Fruit fly (Drosophila melanogaster) whole organism, embryonic: ENCODE data around the gene dlt.

Experiments
- CG10543 ChIP-seq: fragments of 200-800 bp; sonication (Bioruptor generic); optimal IDR thresholded peaks from 3 replicates; lab custom pipeline; 2017; ENCODE audit warnings: missing biosample characterization, mild to moderate bottlenecking, missing genetic modification characterization, moderate library complexity
- CG12104 ChIP-seq: fragments of 200-800 bp; sonication (Bioruptor generic); optimal IDR thresholded peaks from 3 replicates; lab custom pipeline; 2016; ENCODE audit warnings: missing biosample characterization, missing genetic modification characterization
- CG1233 ChIP-seq: fragments of 200-800 bp; sonication (Bioruptor generic); optimal IDR thresholded peaks from 4 replicates; lab custom pipeline; 2018; ENCODE audit warnings: missing biosample characterization, mild to moderate bottlenecking, missing genetic modification characterization
- CG12744 ChIP-seq: fragments of 200-800 bp; sonication (Bioruptor generic); optimal IDR thresholded peaks from 2 replicates; lab custom pipeline; 2016; ENCODE audit warnings: missing biosample characterization, missing genetic modification characterization
- CG14710 ChIP-seq: fragments of 200-800 bp; sonication (Bioruptor generic); optimal IDR thresholded peaks from 3 replicates; lab custom pipeline; 2019; ENCODE audit warnings: missing biosample characterization, mild to moderate bottlenecking, missing genetic modification characterization, moderate library complexity
- CG1603 ChIP-seq: fragments of 200-800 bp; sonication (Bioruptor generic); optimal IDR thresholded peaks from 2 replicates; lab custom pipeline; 2019; ENCODE audit warnings: missing biosample characterization, mild to moderate bottlenecking, missing genetic modification characterization, moderate library complexity
- CG1647 ChIP-seq: fragments of 200-800 bp; sonication (Bioruptor generic); optimal IDR thresholded peaks from 3 replicates; lab custom pipeline; 2016; ENCODE audit warnings: missing biosample characterization, missing genetic modification characterization
- CG17186 ChIP-seq: fragments of 200-800 bp; sonication (Bioruptor generic); optimal IDR thresholded peaks from 3 replicates; lab custom pipeline; 2017; ENCODE audit warnings: missing biosample characterization, missing genetic modification reagents, missing genetic modification characterization
- CG17829 ChIP-seq: fragments of 200-800 bp; optimal IDR thresholded peaks from 2 replicates; lab custom pipeline; 2019; ENCODE audit warnings: missing biosample characterization, mild to moderate bottlenecking, missing genetic modification characterization, moderate library complexity
- CG18764 ChIP-seq: fragments of 200-800 bp; sonication (Bioruptor generic); optimal IDR thresholded peaks from 3 replicates; lab custom pipeline; 2016; ENCODE audit warnings: missing biosample characterization, missing genetic modification characterization
- CG2120 ChIP-seq: fragments of 200-800 bp; sonication (Bioruptor generic); optimal IDR thresholded peaks from 3 replicates; lab custom pipeline; 2016; ENCODE audit warnings: missing biosample characterization, missing genetic modification characterization
- CG2875 ChIP-seq: fragments of 200-800 bp; sonication (Bioruptor generic); optimal IDR thresholded peaks from 2 replicates; lab custom pipeline; 2017; ENCODE audit warnings: missing biosample characterization, mild to moderate bottlenecking, missing genetic modification characterization, missing genetic modification reagents
- CG3407 ChIP-seq: fragments of 200-800 bp; sonication (Bioruptor generic); optimal IDR thresholded peaks from 2 replicates; lab custom pipeline; 2018; ENCODE audit warnings: missing biosample characterization, mild to moderate bottlenecking, missing genetic modification characterization
- CG34376 ChIP-seq: fragments of 200-800 bp; sonication (Bioruptor generic); optimal IDR thresholded peaks from 2 replicates; lab custom pipeline; 2018; ENCODE audit warnings: missing biosample characterization, mild to moderate bottlenecking, missing genetic modification characterization
- CG6765 ChIP-seq: fragments of 200-800 bp; sonication (Bioruptor generic); optimal IDR thresholded peaks from 3 replicates; lab custom pipeline; 2017; ENCODE audit warnings: missing biosample characterization, mild to moderate bottlenecking, missing genetic modification characterization
- CG7357 ChIP-seq: fragments of 200-800 bp; sonication (Bioruptor generic); IDR thresholded peaks from 3 replicates; pipeline ENCODE4 v1.3.6; 2022; ENCODE audit warnings: missing biosample characterization, missing genetic modification characterization
- CG7745 ChIP-seq: fragments of 200-800 bp; sonication (Bioruptor generic); optimal IDR thresholded peaks from 2 replicates; lab custom pipeline; 2018; ENCODE audit warnings: missing biosample characterization, mild to moderate bottlenecking, missing genetic modification characterization, moderate library complexity
- CG8290 ChIP-seq, 3 experiments: fragments of 200-800 bp; sonication (Bioruptor generic); optimal IDR thresholded peaks; 2 replicates each; lab custom pipeline; 2016 to 2019; ENCODE audit warnings: missing biosample characterization in 3 of 3, missing genetic modification characterization in 3 of 3, mild to moderate bottlenecking in 2 of 3, moderate library complexity in 1 of 3
- CG8944 ChIP-seq: fragments of 200-800 bp; sonication (Bioruptor generic); optimal IDR thresholded peaks from 3 replicates; lab custom pipeline; 2016; ENCODE audit warnings: missing biosample characterization, missing genetic modification characterization
- CkIIα-i1 ChIP-seq: fragments of 200-800 bp; sonication (Bioruptor generic); IDR thresholded peaks from 2 replicates; pipeline ENCODE4 v1.3.6; 2022; ENCODE audit warnings: missing biosample characterization, missing genetic modification characterization
- ERR ChIP-seq: fragments of 200-800 bp; sonication (Bioruptor generic); optimal IDR thresholded peaks from 2 replicates; lab custom pipeline; 2016; ENCODE audit warnings: missing biosample characterization, missing genetic modification characterization
- Eip74EF ChIP-seq, 2 experiments: fragments of 200-800 bp in 1 of 2; fragments of >200 bp in 1 of 2; sonication (Bioruptor generic) in 1 of 2; optimal IDR thresholded peaks; 2 replicates each; lab custom pipeline; 2017 to 2019; ENCODE audit warnings: missing biosample characterization in 2 of 2, missing genetic modification characterization in 2 of 2, mild to moderate bottlenecking in 1 of 2, moderate library complexity in 1 of 2
- Elba2 ChIP-seq: fragments of 200-800 bp; sonication (Bioruptor generic); optimal IDR thresholded peaks from 3 replicates; lab custom pipeline; 2016; ENCODE audit warnings: missing biosample characterization, missing genetic modification characterization
- HLH4C ChIP-seq: fragments of 200-800 bp; sonication (Bioruptor generic); IDR thresholded peaks from 3 replicates; pipeline ENCODE4 v1.3.6; 2022; ENCODE audit warnings: missing biosample characterization, missing genetic modification characterization; ENCODE audit not compliant: partially characterized antibody
- HLHmδ ChIP-seq: fragments of 200-800 bp; sonication (Bioruptor generic); optimal IDR thresholded peaks from 2 replicates; lab custom pipeline; 2018; ENCODE audit warnings: missing biosample characterization, mild to moderate bottlenecking, missing genetic modification characterization, moderate library complexity
- Hey ChIP-seq: fragments of 200-800 bp; sonication (Bioruptor generic); optimal IDR thresholded peaks from 3 replicates; lab custom pipeline; 2018; ENCODE audit warnings: missing biosample characterization, mild to moderate bottlenecking, missing genetic modification characterization
- Lhr ChIP-seq: fragments of 200-800 bp; sonication (Bioruptor generic); optimal IDR thresholded peaks from 3 replicates; lab custom pipeline; 2017; ENCODE audit warnings: mild to moderate bottlenecking, missing biosample characterization, missing genetic modification reagents, missing genetic modification characterization
- Lim3 ChIP-seq: fragments of 200-800 bp; sonication (Bioruptor generic); IDR thresholded peaks from 2 replicates; pipeline ENCODE4 v1.3.6; 2022; ENCODE audit warnings: missing biosample characterization, missing genetic modification characterization
- NC2β ChIP-seq: fragments of 200-800 bp; sonication (Bioruptor generic); optimal IDR thresholded peaks from 2 replicates; lab custom pipeline; 2016; ENCODE audit warnings: missing biosample characterization, missing genetic modification characterization
- NK7.1 ChIP-seq: fragments of 200-800 bp; sonication (Bioruptor generic); optimal IDR thresholded peaks from 3 replicates; lab custom pipeline; 2016; ENCODE audit warnings: missing biosample characterization, missing genetic modification characterization
- Rfx ChIP-seq: fragments of 200-800 bp; sonication (Bioruptor generic); IDR thresholded peaks from 2 replicates; pipeline ENCODE4 v1.3.6; 2022; ENCODE audit warnings: missing biosample characterization, missing genetic modification characterization
- Rx ChIP-seq: fragments of 200-800 bp; sonication (Bioruptor generic); IDR thresholded peaks from 2 replicates; pipeline ENCODE4 v1.3.6; 2022; ENCODE audit warnings: missing biosample characterization, missing genetic modification characterization
- al ChIP-seq: fragments of 200-800 bp; sonication (Bioruptor generic); IDR thresholded peaks from 2 replicates; pipeline ENCODE4 v1.3.6; 2022; ENCODE audit warnings: missing biosample characterization, missing genetic modification characterization
- ara ChIP-seq: fragments of 200-800 bp; sonication (Bioruptor generic); IDR thresholded peaks from 2 replicates; pipeline ENCODE4 v1.3.6; 2022; ENCODE audit warnings: missing biosample characterization, missing genetic modification characterization
- ash1 ChIP-seq: fragments of 200-800 bp; sonication (Bioruptor generic); optimal IDR thresholded peaks from 2 replicates; lab custom pipeline; 2018; ENCODE audit warnings: missing biosample characterization, mild to moderate bottlenecking, missing genetic modification characterization
- ato ChIP-seq: fragments of 200-800 bp; sonication (Bioruptor generic); IDR thresholded peaks from 2 replicates; pipeline ENCODE4 v1.3.6; 2022; ENCODE audit warnings: missing biosample characterization, missing genetic modification characterization; ENCODE audit not compliant: partially characterized antibody
- chinmo ChIP-seq: fragments of 200-800 bp; sonication (Bioruptor generic); IDR thresholded peaks from 4 replicates; pipeline ENCODE4 v1.3.6; 2022; ENCODE audit warnings: missing biosample characterization, missing genetic modification characterization; ENCODE audit not compliant: partially characterized antibody
- dmrt99B ChIP-seq: fragments of 200-800 bp; sonication (Bioruptor generic); optimal IDR thresholded peaks from 2 replicates; lab custom pipeline; 2018; ENCODE audit warnings: missing biosample characterization, mild to moderate bottlenecking, missing genetic modification characterization, moderate library complexity
- esg ChIP-seq: fragments of 200-800 bp; sonication (Bioruptor generic); conservative IDR thresholded peaks from 2 replicates; pipeline ENCODE4 v1.3.6; 2022; ENCODE audit warnings: missing biosample characterization, missing genetic modification characterization
- gcm2 ChIP-seq: fragments of 200-800 bp; sonication (Bioruptor generic); optimal IDR thresholded peaks from 2 replicates; lab custom pipeline; 2016; ENCODE audit warnings: missing biosample characterization, missing genetic modification characterization
- lilli ChIP-seq: fragments of 200-800 bp; sonication (Bioruptor generic); optimal IDR thresholded peaks from 3 replicates; lab custom pipeline; 2016; ENCODE audit warnings: missing biosample characterization, missing genetic modification characterization
- lmd ChIP-seq: fragments of 200-800 bp; sonication (Bioruptor generic); IDR thresholded peaks from 2 replicates; pipeline ENCODE4 v1.3.6; 2022; ENCODE audit warnings: missing biosample characterization, missing genetic modification characterization
- maf-S ChIP-seq: fragments of 200-800 bp; sonication (Bioruptor generic); optimal IDR thresholded peaks from 2 replicates; lab custom pipeline; 2016; ENCODE audit warnings: missing biosample characterization, missing genetic modification characterization
- nerfin-1 ChIP-seq: fragments of 200-800 bp; sonication (Bioruptor generic); optimal IDR thresholded peaks from 3 replicates; lab custom pipeline; 2019; ENCODE audit warnings: missing biosample characterization, mild to moderate bottlenecking, missing genetic modification characterization, moderate library complexity
- p53 ChIP-seq: fragments of 200-800 bp; sonication (Bioruptor generic); optimal IDR thresholded peaks from 2 replicates; lab custom pipeline; 2016; ENCODE audit warnings: missing biosample characterization, missing genetic modification characterization
- pb ChIP-seq: fragments of 200-800 bp; sonication (Bioruptor generic); optimal IDR thresholded peaks from 3 replicates; lab custom pipeline; 2016; ENCODE audit warnings: missing biosample characterization, missing genetic modification characterization
- psq ChIP-seq: fragments of 200-800 bp; sonication (Bioruptor generic); optimal IDR thresholded peaks from 2 replicates; lab custom pipeline; 2017; ENCODE audit warnings: missing biosample characterization, missing genetic modification characterization
- pum ChIP-seq: fragments of 200-800 bp; sonication (Bioruptor generic); optimal IDR thresholded peaks from 2 replicates; lab custom pipeline; 2016; ENCODE audit warnings: missing biosample characterization, missing genetic modification characterization
- ro ChIP-seq: fragments of 200-800 bp; sonication (Bioruptor generic); IDR thresholded peaks from 2 replicates; pipeline ENCODE4 v1.3.6; 2022; ENCODE audit warnings: missing biosample characterization, missing genetic modification characterization
- sens-2 ChIP-seq: fragments of 200-800 bp; sonication (Bioruptor generic); IDR thresholded peaks from 2 replicates; pipeline ENCODE4 v1.3.6; 2022; ENCODE audit warnings: missing biosample characterization, missing genetic modification characterization
- trem ChIP-seq: fragments of 200-800 bp; optimal IDR thresholded peaks from 3 replicates; lab custom pipeline; 2019; ENCODE audit warnings: missing biosample characterization, mild to moderate bottlenecking, missing genetic modification characterization, moderate library complexity
- vnd ChIP-seq: fragments of 200-800 bp; sonication (Bioruptor generic); IDR thresholded peaks from 3 replicates; pipeline ENCODE4 v1.3.6; 2022; ENCODE audit warnings: missing biosample characterization, missing genetic modification characterization; ENCODE audit not compliant: partially characterized antibody

Gene dlt

DNA sequence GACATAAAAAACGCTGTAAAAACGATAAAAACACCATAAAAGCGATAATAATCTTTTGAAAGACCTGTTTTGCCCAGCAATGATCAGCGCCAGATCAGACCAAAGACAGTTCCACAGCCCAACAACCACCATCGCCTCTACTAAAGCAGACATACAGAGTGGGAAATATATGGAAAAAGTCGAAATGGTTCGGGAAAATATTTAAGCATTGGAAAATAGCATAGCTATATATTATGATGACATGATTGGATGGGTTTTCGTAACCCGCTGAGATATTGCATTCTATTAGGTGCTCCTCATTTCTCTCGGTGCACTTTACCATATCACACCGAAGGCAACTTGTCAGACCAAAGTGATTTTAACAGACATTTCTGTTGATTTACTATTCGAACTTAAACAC is 13.5 kb upstream of the dlt start (continued):
- TF ChIP-seq HLH4C (GFP tag; lab: Robert Waterston, UW) (no peak), Hey (tag; lab: Kevin White, UChicago) (no peak), ash1 (GFP tag; lab: Kevin White, UChicago) (peak; percentile 56), CkIIα-i1 (peak; percentile 75), CG1647 (peak; percentile 89), Lhr (GFP tag; lab: Kevin White, UChicago) (peak; percentile 41), CG1233 (GFP tag; lab: Kevin White, UChicago) (peak; percentile 84), pb (GFP tag; lab: Kevin White, UChicago) (peak; percentile 85), CG8290 (GFP tag; optimal IDR thresholded peaks at IDR 0.05; lab: Kevin White, UChicago) (peak; percentile 72), CG8290 (tag; optimal IDR thresholded peaks at IDR 0.05; lab: Kevin White, UChicago) (peak in 1 of 2 experiments; percentile 98), CG10543 (peak; percentile 19), pum (GFP tag; lab: Kevin White, UChicago) (peak; percentile 86), Eip74EF (GFP tag; optimal IDR thresholded peaks at IDR 0.05; lab: Kevin White, UChicago) (peak in 1 of 2 experiments; percentile 76), CG12744 (GFP tag; lab: Kevin White, UChicago) (peak; percentile 84), CG7357 (peak; percentile 77), CG7745 (tag; lab: Kevin White, UChicago) (no peak), CG17186 (GFP tag; lab: Kevin White, UChicago) (peak; percentile 35), CG8944 (GFP tag; lab: Kevin White, UChicago) (peak; percentile 83), CG17829 (tag; lab: Kevin White, UChicago) (peak; percentile 88), sens-2 (GFP tag; lab: Robert Waterston, UW) (peak; percentile 85), esg (GFP tag; lab: Robert Waterston, UW) (peak; percentile 94), al (GFP tag; lab: Robert Waterston, UW) (peak; percentile 92), ara (GFP tag; lab: Robert Waterston, UW) (peak; percentile 88), Rx (peak; percentile 87), gcm2 (GFP tag; lab: Kevin White, UChicago) (peak; percentile 84), ro (peak; percentile 57; the same call in 1 of the 2 replicates), CG6765 (peak; percentile 72), Lim3 (GFP tag; lab: Robert Waterston, UW) (peak; percentile 53), CG18764 (peak; percentile 80), Rfx (GFP tag; lab: Robert Waterston, UW) (peak; percentile 97), dmrt99B (peak; percentile 92), CG2875 (peak; percentile 79), chinmo (GFP tag; lab: Robert Waterston, UW) (0 out of 4 replicates have a peak, but pooled peaks have one; percentile 20), ato (no peak)

DNA sequence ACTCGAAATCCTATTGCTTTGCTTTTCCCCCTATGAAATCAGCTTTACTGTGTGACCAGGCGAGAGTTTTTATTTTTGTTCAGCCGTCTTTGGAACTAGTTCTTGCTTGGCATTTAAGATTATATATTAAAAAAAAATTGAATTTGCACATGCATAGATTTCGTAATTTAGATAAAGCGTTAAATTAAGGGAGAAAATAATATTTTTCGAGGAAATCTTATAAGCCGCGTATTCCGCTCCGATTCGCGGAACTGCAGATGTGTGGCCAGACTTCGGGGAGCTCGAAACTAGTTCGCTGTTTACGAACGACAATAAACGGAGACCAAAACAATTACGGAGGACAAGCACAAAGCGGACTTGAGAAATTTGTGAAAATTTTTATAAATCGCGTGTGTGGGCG is 7.7 kb upstream of the dlt start, which contains the start of the genes JTBR and CG42676:
Gene JTBR (minus strand): TSS at position 55 of the 400 bp plus-strand sequence.
Gene CG42676 (plus strand): TSS at position 306 of the 400 bp plus-strand sequence.
- TF ChIP-seq CG3407 (GFP tag; lab: Kevin White, UChicago) (no peak), CG2120 (peak; percentile 41), maf-S (GFP tag; lab: Kevin White, UChicago) (no peak), HLHmδ (GFP tag; lab: Kevin White, UChicago) (no peak), lmd (no peak), CG14710 (tag; lab: Kevin White, UChicago) (peak; percentile 93), NC2β (peak; percentile 16), NK7.1 (GFP tag; lab: Kevin White, UChicago) (no peak), p53 (GFP tag; lab: Kevin White, UChicago) (no peak), vnd (GFP tag; lab: Robert Waterston, UW) (0 out of 3 replicates have a peak, but pooled peaks have one; percentile 28), ERR (GFP tag; lab: Kevin White, UChicago) (no peak), CG1603 (tag; lab: Kevin White, UChicago) (no peak), lilli (peak; percentile 23), CG12104 (peak; percentile 19), nerfin-1 (tag; lab: Kevin White, UChicago) (peak; percentile 24), psq (peak; percentile 99), trem (peak; percentile 61), Elba2 (GFP tag; lab: Kevin White, UChicago) (peak; percentile 57), CG34376 (GFP tag; lab: Kevin White, UChicago) (peak; percentile 29)
